Worm (Caenorhabditis elegans): ENCODE results near the gene dpy-31.
A peak's percentile ranks its signal among the peaks of the same experiment; 100 is the strongest.

The dpy-31 gene

DNA sequence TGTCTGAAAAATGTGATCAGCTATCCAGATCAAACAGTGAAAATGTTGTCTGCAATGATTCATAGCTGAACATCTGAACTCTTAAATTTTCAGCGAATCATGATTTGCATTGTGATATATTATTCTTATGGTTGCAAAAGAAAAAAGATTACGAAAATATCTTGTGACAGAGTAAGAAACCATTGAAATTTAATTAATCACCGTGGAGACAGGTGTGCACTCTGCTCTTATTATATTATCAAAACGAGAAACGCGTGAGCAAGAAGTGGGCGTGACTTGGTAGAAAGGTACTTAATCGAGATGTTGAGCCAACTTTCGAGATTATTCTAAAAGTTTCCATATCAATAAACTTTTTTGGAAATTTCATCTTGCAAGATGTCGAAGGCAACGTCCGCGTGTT lies 41.0 kb downstream of the dpy-31 start, which contains the start of gene osm-10 (continued):
- TF ChIP-seq hpl-2 (GFP tag; optimal IDR thresholded peaks at IDR 0.05) (no peak), dsc-1 (tag; optimal IDR thresholded peaks at IDR 0.05) (no peak), pqm-1 (tag; optimal IDR thresholded peaks at IDR 0.05) (no peak), ces-1 (GFP tag; optimal IDR thresholded peaks at IDR 0.05) (no peak), unc-86 (tag; optimal IDR thresholded peaks at IDR 0.05) (no peak), blmp-1 (tag; optimal IDR thresholded peaks at IDR 0.05) (no peak), pag-3 (tag; optimal IDR thresholded peaks at IDR 0.05; ENCODE audit: borderline replicate concordance, insufficient read depth) (no peak), pax-3 (tag; optimal IDR thresholded peaks at IDR 0.05) (no peak), swsn-7 (tag; optimal IDR thresholded peaks at IDR 0.05) (no peak), egl-27 (tag; optimal IDR thresholded peaks at IDR 0.05) (no peak), nhr-20 (tag; optimal IDR thresholded peaks at IDR 0.05) (no peak), ceh-8 (GFP tag; optimal IDR thresholded peaks at IDR 0.05) (peak; percentile 77), fkh-8 (tag; optimal IDR thresholded peaks at IDR 0.05) (peak; percentile 58), C04F5.9 (tag; optimal IDR thresholded peaks at IDR 0.05) (no peak)

DNA sequence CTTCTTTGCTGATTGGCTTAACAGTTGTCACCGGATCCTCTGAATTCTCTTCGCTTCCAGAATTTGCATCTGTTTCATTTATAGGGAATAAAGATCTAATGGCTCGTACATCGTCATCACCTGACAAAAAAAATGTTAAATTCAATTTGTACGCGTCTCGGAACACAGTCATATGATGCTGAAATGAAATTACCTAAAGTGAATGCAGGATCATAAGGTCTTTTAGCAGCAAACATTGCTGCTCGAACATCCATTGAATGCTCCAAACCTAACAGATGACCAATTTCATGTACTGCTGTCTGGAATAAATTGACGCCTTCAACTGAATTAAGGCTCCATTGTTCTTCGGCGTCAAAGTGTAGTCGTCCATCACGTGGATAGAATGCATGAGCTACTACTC lies 44.4 kb downstream of the dpy-31 start:
- TF ChIP-seq nhr-47 (tag; optimal IDR thresholded peaks at IDR 0.05) = peak; percentile 3
- no peak for TF ChIP-seq skn-1 (tag; optimal IDR thresholded peaks at IDR 0.05)

DNA sequence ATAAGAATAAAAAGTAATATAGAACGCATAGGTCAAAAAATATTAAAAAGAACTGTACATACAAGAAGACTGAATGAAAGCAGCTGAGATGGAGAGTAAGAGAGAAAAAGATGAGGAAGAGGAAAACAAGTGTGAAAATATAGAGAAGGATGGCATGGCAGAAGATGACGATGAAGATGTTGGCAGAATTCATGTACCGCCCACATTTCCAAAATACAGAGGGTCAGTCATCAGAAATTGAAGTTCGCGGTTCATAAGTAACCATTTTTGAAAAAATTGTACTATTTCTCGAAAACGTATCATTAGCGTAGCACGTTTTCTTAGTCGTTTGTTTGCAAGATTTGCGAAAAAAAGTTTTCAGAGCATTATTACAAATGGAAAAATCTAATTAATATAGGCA lies 45.7 kb downstream of the dpy-31 start, which contains the start of gene zmp-6:
Gene zmp-6, minus strand, starts transcription at position 101 of the 400 bp plus-strand sequence.
- no peak for TF ChIP-seq ceh-8 (GFP tag; optimal IDR thresholded peaks at IDR 0.05)
- TF ChIP-seq lin-39 (tag; optimal IDR thresholded peaks at IDR 0.05) = no peak
- no peak for TF ChIP-seq elt-3 (tag; optimal IDR thresholded peaks at IDR 0.05)
- no peak for TF ChIP-seq hlh-17 (GFP tag; optimal IDR thresholded peaks at IDR 0.05; ENCODE audit: borderline replicate concordance)
- no peak for TF ChIP-seq ceh-63 (GFP tag; optimal IDR thresholded peaks at IDR 0.05)
- TF ChIP-seq lin-14 (GFP tag; optimal IDR thresholded peaks at IDR 0.05) = no peak
- no peak for TF ChIP-seq ztf-11 (tag; optimal IDR thresholded peaks at IDR 0.05)
- TF ChIP-seq ets-5 (GFP tag; IDR thresholded peaks at IDR 0.05) = no peak
- TF ChIP-seq xbp-1 (tag; optimal IDR thresholded peaks at IDR 0.05) = no peak
- no peak for TF ChIP-seq sup-37 (GFP tag; optimal IDR thresholded peaks at IDR 0.05)
- TF ChIP-seq swsn-7 (tag; optimal IDR thresholded peaks at IDR 0.05) = no peak

DNA sequence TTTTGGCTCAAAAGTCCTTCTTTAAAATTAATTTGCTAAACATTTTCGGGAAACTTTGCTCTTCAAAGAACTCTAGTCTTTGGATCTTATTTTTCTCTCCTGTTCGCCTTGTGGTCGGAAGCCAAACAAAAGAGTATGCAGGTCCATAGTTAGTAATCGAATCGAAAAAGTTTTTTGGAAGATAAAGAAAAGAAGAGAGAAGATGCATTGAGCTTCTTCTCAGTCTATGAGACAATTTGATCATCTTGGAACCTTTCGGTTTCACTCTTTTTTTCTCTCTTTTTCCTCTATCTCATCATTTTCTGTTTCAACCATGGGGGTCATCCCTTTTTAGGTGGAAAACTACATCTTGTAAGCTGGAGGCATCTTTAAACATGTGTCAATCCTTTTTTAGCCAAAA lies 51.7 kb downstream of the dpy-31 start:
- TF ChIP-seq nhr-84 (tag; optimal IDR thresholded peaks at IDR 0.05) = no peak
- TF ChIP-seq lin-13 (GFP tag; optimal IDR thresholded peaks at IDR 0.05) = no peak
- TF ChIP-seq zag-1 (tag; optimal IDR thresholded peaks at IDR 0.05) = no peak
- no peak for TF ChIP-seq mep-1 (tag; optimal IDR thresholded peaks at IDR 0.05)
- no peak for TF ChIP-seq skn-1 (tag; optimal IDR thresholded peaks at IDR 0.05)
- no peak for TF ChIP-seq lir-3 (tag; optimal IDR thresholded peaks at IDR 0.05; ENCODE audit: poor library complexity)
- no peak for TF ChIP-seq nhr-12 (tag; optimal IDR thresholded peaks at IDR 0.05)
- TF ChIP-seq snpc-4 (tag; optimal IDR thresholded peaks at IDR 0.05) = no peak
- no peak for TF ChIP-seq xbp-1 (tag; optimal IDR thresholded peaks at IDR 0.05)
- TF ChIP-seq ets-5 (GFP tag; IDR thresholded peaks at IDR 0.05) = no peak
- TF ChIP-seq ces-1 (GFP tag; optimal IDR thresholded peaks at IDR 0.05) = peak; percentile 82
- no peak for TF ChIP-seq ceh-90 (tag; optimal IDR thresholded peaks at IDR 0.05)
- peak; percentile 78 for TF ChIP-seq fkh-10 (GFP tag; optimal IDR thresholded peaks at IDR 0.05)
- no peak for TF ChIP-seq unc-62 (GFP tag; optimal IDR thresholded peaks at IDR 0.05)
- TF ChIP-seq dsc-1 (tag; optimal IDR thresholded peaks at IDR 0.05) = no peak
- no peak for TF ChIP-seq hlh-17 (GFP tag; optimal IDR thresholded peaks at IDR 0.05; ENCODE audit: borderline replicate concordance)
- TF ChIP-seq lin-14 (GFP tag; optimal IDR thresholded peaks at IDR 0.05) = peak; percentile 72
- no peak for TF ChIP-seq nhr-20 (tag; optimal IDR thresholded peaks at IDR 0.05)
- TF ChIP-seq elt-2 (tag; optimal IDR thresholded peaks at IDR 0.05) = no peak
- no peak for TF ChIP-seq lsy-2 (tag; optimal IDR thresholded peaks at IDR 0.05)
- no peak for TF ChIP-seq hpl-2 (GFP tag; optimal IDR thresholded peaks at IDR 0.05)
- no peak for TF ChIP-seq efl-1 (optimal IDR thresholded peaks at IDR 0.05)
- TF ChIP-seq efl-1 (GFP tag; optimal IDR thresholded peaks at IDR 0.05 in 1 of 2) = no peak

Measured in whole organism, L1 larva.